Fruit fly (Drosophila melanogaster) whole organism, embryonic: ENCODE results near the gene Sec23.
A peak's percentile ranks its signal among the peaks of the same experiment; 100 is the strongest.

Experiments
- Ada2b ChIP-seq: fragments of 200-800 bp; sonication (Bioruptor generic); IDR thresholded peaks from 2 replicates; pipeline ENCODE4 v1.3.6; 2022; ENCODE audit warnings: missing biosample characterization, missing genetic modification characterization
- B-H2 ChIP-seq: fragments of 200-800 bp; sonication (Bioruptor generic); optimal IDR thresholded peaks from 2 replicates; lab custom pipeline; 2018; ENCODE audit warnings: missing biosample characterization, mild to moderate bottlenecking, missing genetic modification characterization
- CG11504 ChIP-seq: fragments of 200-800 bp; sonication (Bioruptor generic); optimal IDR thresholded peaks from 3 replicates; lab custom pipeline; 2019; ENCODE audit warnings: missing biosample characterization, mild to moderate bottlenecking, missing genetic modification characterization, moderate library complexity
- CG11560 ChIP-seq: fragments of 200-800 bp; sonication (Bioruptor generic); IDR thresholded peaks from 3 replicates; pipeline ENCODE4 v1.3.6; 2022; ENCODE audit warnings: missing biosample characterization, missing genetic modification characterization
- CG12942 ChIP-seq: fragments of 200-800 bp; sonication (Bioruptor generic); optimal IDR thresholded peaks from 3 replicates; lab custom pipeline; 2016; ENCODE audit warnings: missing biosample characterization, missing genetic modification characterization
- CG1529 ChIP-seq: fragments of 200-800 bp; sonication (Bioruptor generic); optimal IDR thresholded peaks from 3 replicates; lab custom pipeline; 2018; ENCODE audit warnings: missing biosample characterization, missing genetic modification characterization
- CG17328 ChIP-seq: fragments of 200-800 bp; sonication (Bioruptor generic); IDR thresholded peaks from 2 replicates; pipeline ENCODE4 v1.3.6; 2022; ENCODE audit warnings: missing biosample characterization, missing genetic modification characterization
- CG17802 ChIP-seq: fragments of 200-800 bp; sonication (Bioruptor generic); optimal IDR thresholded peaks from 2 replicates; lab custom pipeline; 2018; ENCODE audit warnings: missing biosample characterization, mild to moderate bottlenecking, missing genetic modification characterization, moderate library complexity
- CG18011 ChIP-seq: fragments of 200-800 bp; sonication (Bioruptor generic); optimal IDR thresholded peaks from 2 replicates; lab custom pipeline; 2017; ENCODE audit warnings: missing biosample characterization, missing genetic modification characterization, mild to moderate bottlenecking, moderate library complexity, missing genotype
- CG31388 ChIP-seq: fragments of 200-800 bp; sonication (Bioruptor generic); optimal IDR thresholded peaks from 2 replicates; lab custom pipeline; 2016; ENCODE audit warnings: missing biosample characterization, missing genetic modification characterization
- CG34376 ChIP-seq: fragments of 200-800 bp; sonication (Bioruptor generic); optimal IDR thresholded peaks from 2 replicates; lab custom pipeline; 2018; ENCODE audit warnings: missing biosample characterization, mild to moderate bottlenecking, missing genetic modification characterization
- CG4328 ChIP-seq: fragments of 200-800 bp; sonication (Bioruptor generic); optimal IDR thresholded peaks from 3 replicates; lab custom pipeline; 2017; ENCODE audit warnings: missing biosample characterization, missing genetic modification reagents, missing genetic modification characterization
- CG4617 ChIP-seq: fragments of 200-800 bp; sonication (Bioruptor generic); optimal IDR thresholded peaks from 3 replicates; lab custom pipeline; 2016; ENCODE audit warnings: missing biosample characterization, missing genetic modification characterization, borderline replicate concordance
- CG6175 ChIP-seq: fragments of 200-800 bp; sonication (Bioruptor generic); IDR thresholded peaks from 3 replicates; pipeline ENCODE4 v1.3.6; 2022; ENCODE audit warnings: missing biosample characterization, missing genetic modification characterization
- CG6272 ChIP-seq: fragments of 200-800 bp; sonication (Bioruptor generic); IDR thresholded peaks from 2 replicates; pipeline ENCODE4 v1.3.6; 2022; ENCODE audit warnings: missing biosample characterization, missing genetic modification characterization
- CG6689 ChIP-seq: fragments of 200-800 bp; sonication (Bioruptor generic); IDR thresholded peaks from 2 replicates; pipeline ENCODE4 v1.3.6; 2022; ENCODE audit warnings: missing biosample characterization, missing genetic modification characterization
- CG6765 ChIP-seq: fragments of 200-800 bp; sonication (Bioruptor generic); optimal IDR thresholded peaks from 3 replicates; lab custom pipeline; 2017; ENCODE audit warnings: missing biosample characterization, mild to moderate bottlenecking, missing genetic modification characterization
- CG7271 ChIP-seq: fragments of 200-800 bp; sonication (Bioruptor generic); optimal IDR thresholded peaks from 2 replicates; lab custom pipeline; 2018; ENCODE audit warnings: missing biosample characterization, mild to moderate bottlenecking, missing genetic modification characterization, moderate library complexity
- CG7928 ChIP-seq: fragments of 200-800 bp; sonication (Bioruptor generic); optimal IDR thresholded peaks from 2 replicates; lab custom pipeline; 2017; ENCODE audit warnings: missing biosample characterization, mild to moderate bottlenecking, missing genetic modification characterization
- Chrac-16 ChIP-seq: fragments of 200-800 bp; sonication (Bioruptor generic); optimal IDR thresholded peaks from 3 replicates; lab custom pipeline; 2016; ENCODE audit warnings: missing biosample characterization, missing genetic modification characterization
- Deaf1 ChIP-seq: fragments of 200-800 bp; optimal IDR thresholded peaks from 3 replicates; lab custom pipeline; 2019; ENCODE audit warnings: missing biosample characterization, mild to moderate bottlenecking, missing genetic modification characterization, moderate library complexity
- Dip3 ChIP-seq: fragments of 200-800 bp; sonication (Bioruptor generic); optimal IDR thresholded peaks from 3 replicates; lab custom pipeline; 2016; ENCODE audit warnings: missing biosample characterization, missing genetic modification characterization
- Doc2 ChIP-seq: fragments of 200-800 bp; sonication (Bioruptor generic); IDR thresholded peaks from 2 replicates; pipeline ENCODE4 v1.3.6; 2022; ENCODE audit warnings: missing biosample characterization, missing genetic modification characterization
- Drgx ChIP-seq: fragments of 200-800 bp; sonication (Bioruptor generic); IDR thresholded peaks from 2 replicates; pipeline ENCODE4 v1.3.6; 2022; ENCODE audit warnings: missing biosample characterization, missing genetic modification characterization
- ERR ChIP-seq: fragments of 200-800 bp; sonication (Bioruptor generic); optimal IDR thresholded peaks from 2 replicates; lab custom pipeline; 2016; ENCODE audit warnings: missing biosample characterization, missing genetic modification characterization
- Eip74EF ChIP-seq, 2 experiments: fragments of 200-800 bp in 1 of 2; fragments of >200 bp in 1 of 2; sonication (Bioruptor generic) in 1 of 2; optimal IDR thresholded peaks; 2 replicates each; lab custom pipeline; 2017 to 2019; ENCODE audit warnings: missing biosample characterization in 2 of 2, missing genetic modification characterization in 2 of 2, mild to moderate bottlenecking in 1 of 2, moderate library complexity in 1 of 2
- Fer1 ChIP-seq: fragments of 200-800 bp; sonication (Bioruptor generic); optimal IDR thresholded peaks from 2 replicates; lab custom pipeline; 2017; ENCODE audit warnings: missing biosample characterization, mild to moderate bottlenecking, missing genetic modification characterization
- Hey ChIP-seq: fragments of 200-800 bp; sonication (Bioruptor generic); optimal IDR thresholded peaks from 3 replicates; lab custom pipeline; 2018; ENCODE audit warnings: missing biosample characterization, mild to moderate bottlenecking, missing genetic modification characterization
- HmgD ChIP-seq: fragments of 200-800 bp; sonication (Bioruptor generic); optimal IDR thresholded peaks from 3 replicates; lab custom pipeline; 2016; ENCODE audit warnings: missing biosample characterization, missing genetic modification characterization
- Hmx ChIP-seq: fragments of 200-800 bp; sonication (Bioruptor generic); optimal IDR thresholded peaks from 2 replicates; lab custom pipeline; 2016; ENCODE audit warnings: missing biosample characterization, missing genetic modification characterization
- Hsf ChIP-seq: fragments of 200-800 bp; sonication (Bioruptor generic); optimal IDR thresholded peaks from 3 replicates; lab custom pipeline; 2016; ENCODE audit warnings: missing biosample characterization, missing genetic modification characterization
- MTF-1 ChIP-seq: fragments of 200-800 bp; sonication (Bioruptor generic); optimal IDR thresholded peaks from 2 replicates; lab custom pipeline; 2018; ENCODE audit warnings: missing biosample characterization, mild to moderate bottlenecking, missing genetic modification characterization, borderline replicate concordance
- Spps ChIP-seq: fragments of 200-800 bp; sonication (Bioruptor generic); optimal IDR thresholded peaks from 2 replicates; lab custom pipeline; 2018; ENCODE audit warnings: missing biosample characterization, mild to moderate bottlenecking, missing genetic modification characterization
- ato ChIP-seq: fragments of 200-800 bp; sonication (Bioruptor generic); IDR thresholded peaks from 2 replicates; pipeline ENCODE4 v1.3.6; 2022; ENCODE audit warnings: missing biosample characterization, missing genetic modification characterization; ENCODE audit not compliant: partially characterized antibody
- crc ChIP-seq: fragments of 200-800 bp; sonication (Bioruptor generic); optimal IDR thresholded peaks from 2 replicates; lab custom pipeline; 2016; ENCODE audit warnings: missing biosample characterization, missing genetic modification characterization
- croc ChIP-seq: fragments of 200-800 bp; sonication (Bioruptor generic); conservative IDR thresholded peaks from 3 replicates; pipeline ENCODE4 v1.3.6; 2022; ENCODE audit warnings: missing biosample characterization, missing genetic modification characterization
- cwo ChIP-seq: fragments of 200-800 bp; sonication (Bioruptor generic); optimal IDR thresholded peaks from 3 replicates; lab custom pipeline; 2017; ENCODE audit warnings: missing biosample characterization, missing genetic modification characterization, mild to moderate bottlenecking, moderate library complexity, missing genetic modification reagents
- ind ChIP-seq: fragments of 200-800 bp; sonication (Bioruptor generic); optimal IDR thresholded peaks from 3 replicates; lab custom pipeline; 2016; ENCODE audit warnings: missing biosample characterization, missing genetic modification characterization
- jigr1 ChIP-seq: fragments of 200-800 bp; sonication (Bioruptor generic); IDR thresholded peaks from 3 replicates; pipeline ENCODE4 v1.3.6; 2022; ENCODE audit warnings: missing biosample characterization, missing genetic modification characterization
- jumu ChIP-seq: fragments of 200-800 bp; sonication (Bioruptor generic); optimal IDR thresholded peaks from 3 replicates; lab custom pipeline; 2016; ENCODE audit warnings: missing biosample characterization, missing genetic modification characterization
- lbe ChIP-seq: fragments of 200-800 bp; sonication (Bioruptor generic); optimal IDR thresholded peaks from 2 replicates; lab custom pipeline; 2016; ENCODE audit warnings: missing biosample characterization, mild to moderate bottlenecking, missing genetic modification characterization
- prd ChIP-seq, 3 experiments: fragments of >200 bp in 2 of 3; fragments of 200-800 bp in 1 of 3; sonication (Bioruptor generic) in 1 of 3; optimal IDR thresholded peaks in 2 of 3; IDR thresholded peaks in 1 of 3; 2 replicates in 2 of 3; 3 replicates in 1 of 3; pipeline versions ENCODE4 v1.3.6 to Lab custom; 2017 to 2022; ENCODE audit warnings: missing biosample characterization in 1 of 3, missing genetic modification characterization in 1 of 3
- sens ChIP-seq: fragments of 200-800 bp; sonication (Bioruptor generic); peaks from one replicate; lab custom pipeline; 2016; ENCODE audit warnings: missing biosample characterization, missing genetic modification characterization
- tap ChIP-seq: fragments of 200-800 bp; optimal IDR thresholded peaks from 3 replicates; lab custom pipeline; 2019; ENCODE audit warnings: missing biosample characterization, mild to moderate bottlenecking, missing genetic modification characterization, moderate library complexity
- tna ChIP-seq: fragments of 200-800 bp; sonication (Bioruptor generic); IDR thresholded peaks from 2 replicates; pipeline ENCODE4 v1.3.6; 2022; ENCODE audit warnings: missing biosample characterization, missing genetic modification characterization; ENCODE audit not compliant: partially characterized antibody
- unpg ChIP-seq: fragments of 200-800 bp; sonication (Bioruptor generic); optimal IDR thresholded peaks from 3 replicates; lab custom pipeline; 2018; ENCODE audit warnings: missing biosample characterization, mild to moderate bottlenecking, missing genetic modification characterization, moderate library complexity
- vnd ChIP-seq: fragments of 200-800 bp; sonication (Bioruptor generic); IDR thresholded peaks from 3 replicates; pipeline ENCODE4 v1.3.6; 2022; ENCODE audit warnings: missing biosample characterization, missing genetic modification characterization; ENCODE audit not compliant: partially characterized antibody
- vvl ChIP-seq: fragments of 200-800 bp; sonication (Bioruptor generic); IDR thresholded peaks from 2 replicates; pipeline ENCODE4 v1.3.6; 2022; ENCODE audit warnings: missing biosample characterization, missing genetic modification characterization
- zen ChIP-seq: fragments of 200-800 bp; sonication (Bioruptor generic); optimal IDR thresholded peaks from 3 replicates; lab custom pipeline; 2018; ENCODE audit warnings: missing biosample characterization, mild to moderate bottlenecking, missing genetic modification characterization, moderate library complexity

Gene Sec23

DNA sequence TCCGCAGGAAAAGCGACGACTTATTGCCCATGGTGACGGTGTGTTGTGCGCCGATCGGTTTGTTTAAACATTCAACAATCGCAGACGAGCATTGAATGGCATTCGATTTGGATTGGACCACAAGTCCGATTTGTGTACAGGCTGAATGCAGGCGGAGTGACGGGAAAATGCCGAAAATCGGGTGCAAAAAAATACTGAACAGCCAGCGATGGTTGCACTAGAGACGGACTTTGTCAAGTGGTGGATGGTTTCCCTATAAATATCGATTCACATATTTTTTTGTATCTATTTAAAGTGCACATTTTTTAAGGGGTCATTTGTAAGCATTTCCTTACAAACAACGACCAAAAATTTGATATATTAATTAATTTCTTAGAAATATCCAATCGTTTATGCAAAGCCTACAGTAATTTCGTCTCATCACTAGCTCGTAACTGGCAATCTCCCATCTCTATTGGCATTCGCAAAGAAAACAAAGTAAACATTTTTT lies 5.9 kb downstream of the Sec23 start, which contains the start of the genes elm and MED27 (continued):
- TF ChIP-seq crc (peak; percentile 65), jumu (GFP tag; lab: Kevin White, UChicago) (peak; percentile 94), Dip3 (GFP tag; lab: Kevin White, UChicago) (peak; percentile 92), CG34376 (GFP tag; lab: Kevin White, UChicago) (peak; percentile 83), Drgx (GFP tag; lab: Robert Waterston, UW) (peak; percentile 81), vvl (GFP tag; lab: Robert Waterston, UW) (peak; percentile 94), lbe (peak; percentile 89), zen (tag; lab: Kevin White, UChicago) (peak; percentile 94), ERR (GFP tag; lab: Kevin White, UChicago) (peak; percentile 76), CG1529 (GFP tag; lab: Kevin White, UChicago) (peak; percentile 75), CG31388 (GFP tag; lab: Kevin White, UChicago) (peak; percentile 90), Eip74EF (GFP tag; optimal IDR thresholded peaks at IDR 0.05; lab: Kevin White, UChicago) (peak in 1 of 2 experiments; percentile 64), vnd (GFP tag; lab: Robert Waterston, UW) (peak; percentile 93), HmgD (GFP tag; lab: Kevin White, UChicago) (peak; percentile 85), Hey (peak; percentile 56), Spps (tag; lab: Kevin White, UChicago) (peak; percentile 81), tna (GFP tag; lab: Robert Waterston, UW) (peak; percentile 65), CG18011 (GFP tag; lab: Kevin White, UChicago) (peak; percentile 84), CG7928 (GFP tag; lab: Kevin White, UChicago) (peak; percentile 72), CG17328 (GFP tag; lab: Robert Waterston, UW) (peak; percentile 82), ato (GFP tag; lab: Robert Waterston, UW) (peak; percentile 47; the same call in 1 of the 2 replicates), CG4617 (GFP tag; lab: Kevin White, UChicago) (peak; percentile 91), prd (optimal IDR thresholded peaks at IDR 0.05; lab: Kevin White, UChicago) (no peak), prd (GFP tag; IDR thresholded peaks at IDR 0.05; lab: Robert Waterston, UW) (peak; percentile 98), Fer1 (peak; percentile 88), sens (GFP tag; lab: Kevin White, UChicago) (peak; percentile 99), croc (GFP tag; lab: Robert Waterston, UW) (peak; percentile 90), CG7271 (tag; lab: Kevin White, UChicago) (peak; percentile 83), cwo (GFP tag; lab: Kevin White, UChicago) (peak; percentile 76), unpg (GFP tag; lab: Kevin White, UChicago) (peak; percentile 90), Deaf1 (tag; lab: Kevin White, UChicago) (peak; percentile 68), CG4328 (GFP tag; lab: Kevin White, UChicago) (peak; percentile 81), CG6272 (GFP tag; lab: Robert Waterston, UW) (peak; percentile 98), CG12942 (GFP tag; lab: Kevin White, UChicago) (peak; percentile 92), tap (tag; lab: Kevin White, UChicago) (peak; percentile 62), jigr1 (GFP tag; lab: Robert Waterston, UW) (peak; percentile 93), CG11560 (peak; percentile 83), Ada2b (GFP tag; lab: Robert Waterston, UW) (peak; percentile 92), CG6689 (GFP tag; lab: Robert Waterston, UW) (peak; percentile 93), CG11504 (peak; percentile 89), Doc2 (GFP tag; lab: Robert Waterston, UW) (peak; percentile 72), B-H2 (GFP tag; lab: Kevin White, UChicago) (peak; percentile 91), MTF-1 (peak; percentile 68), Hmx (peak; percentile 86), CG6765 (GFP tag; lab: Kevin White, UChicago) (peak; percentile 64), ind (GFP tag; lab: Kevin White, UChicago) (peak; percentile 95), Chrac-16 (GFP tag; lab: Kevin White, UChicago) (peak; percentile 97), CG17802 (peak; percentile 73), CG6175 (GFP tag; lab: Robert Waterston, UW) (peak; percentile 77; the same call in 2 of the 3 replicates), Hsf (peak; percentile 97)
